Worm (Caenorhabditis elegans) whole organism, L3 larva: ENCODE data around the gene znf-598.

Source experiments
- ZK546.5 ChIP-seq: sonication (generic microtip); optimal IDR thresholded peaks from 2 replicates; lab custom pipeline; 2017; ENCODE audit warnings: missing biosample characterization, missing genetic modification characterization
- ceh-28 ChIP-seq: fragments of 150-350 bp; optimal IDR thresholded peaks from 2 replicates; lab custom pipeline; 2014; ENCODE audit warnings: missing biosample characterization, missing genetic modification reagents, missing genetic modification characterization
- ceh-9 ChIP-seq: sonication (generic microtip); optimal IDR thresholded peaks from 2 replicates; lab custom pipeline; 2018; ENCODE audit warnings: missing biosample characterization, missing genetic modification characterization
- daf-12 ChIP-seq: fragments of 150-350 bp; optimal IDR thresholded peaks from 2 replicates; lab custom pipeline; 2014; ENCODE audit warnings: missing biosample characterization, missing genetic modification reagents, missing genetic modification characterization
- egl-27 ChIP-seq: sonication (generic microtip); optimal IDR thresholded peaks from 4 replicates; lab custom pipeline; 2017; ENCODE audit warnings: missing biosample characterization, missing genetic modification reagents, missing genetic modification characterization
- egl-5 ChIP-seq: fragments of 150-350 bp; optimal IDR thresholded peaks from 2 replicates; lab custom pipeline; 2017; ENCODE audit warnings: missing biosample characterization, missing genetic modification reagents, missing genetic modification characterization, inconsistent platforms
- elt-1 ChIP-seq: fragments of 150-350 bp; optimal IDR thresholded peaks from 2 replicates; lab custom pipeline; 2014; ENCODE audit warnings: missing biosample characterization, missing genetic modification characterization
- elt-2 ChIP-seq: sonication (generic microtip); optimal IDR thresholded peaks from 2 replicates; lab custom pipeline; 2016; ENCODE audit warnings: missing genetic modification reagents, mild to moderate bottlenecking, missing genetic modification characterization, missing compliant biosample characterization
- elt-3 ChIP-seq, 3 experiments: fragments of 150-350 bp in 1 of 3; sonication (generic microtip) in 2 of 3; optimal IDR thresholded peaks; 2 replicates in 2 of 3; 4 replicates in 1 of 3; lab custom pipeline; 2014 to 2017; ENCODE audit warnings: missing biosample characterization in 3 of 3, missing genetic modification characterization in 3 of 3
- eor-1 ChIP-seq, 2 experiments: fragments of 150-350 bp; optimal IDR thresholded peaks; 2 replicates each; lab custom pipeline; 2014 to 2018; ENCODE audit warnings: missing biosample characterization in 2 of 2, missing genetic modification characterization in 2 of 2
- fkh-10 ChIP-seq: sonication (generic microtip); optimal IDR thresholded peaks from 2 replicates; lab custom pipeline; 2017; ENCODE audit warnings: missing biosample characterization, missing genetic modification reagents, missing genetic modification characterization
- fkh-2 ChIP-seq: fragments of 150-350 bp; optimal IDR thresholded peaks from 2 replicates; lab custom pipeline; 2014; ENCODE audit warnings: missing biosample characterization, missing genetic modification reagents, missing genetic modification characterization
- fos-1 ChIP-seq: fragments of 150-350 bp; optimal IDR thresholded peaks from 2 replicates; lab custom pipeline; 2014; ENCODE audit warnings: missing biosample characterization, missing genetic modification characterization
- hmg-11 ChIP-seq: sonication (generic microtip); optimal IDR thresholded peaks from 2 replicates; lab custom pipeline; 2016; ENCODE audit warnings: missing genetic modification characterization, missing compliant biosample characterization
- jun-1 ChIP-seq: fragments of 150-350 bp; optimal IDR thresholded peaks from 2 replicates; lab custom pipeline; 2014; ENCODE audit warnings: missing biosample characterization, missing genetic modification reagents, missing genetic modification characterization
- lin-15B ChIP-seq: fragments of 150-350 bp; optimal IDR thresholded peaks from 2 replicates; lab custom pipeline; 2014; ENCODE audit warnings: missing biosample characterization, missing genetic modification characterization
- lin-39 ChIP-seq: fragments of 150-350 bp; optimal IDR thresholded peaks from 2 replicates; lab custom pipeline; 2018; ENCODE audit warnings: missing biosample characterization, missing genetic modification reagents, missing genetic modification characterization
- lsy-12 ChIP-seq: sonication (generic microtip); optimal IDR thresholded peaks from 2 replicates; lab custom pipeline; 2016; ENCODE audit warnings: mild to moderate bottlenecking, missing genetic modification characterization, missing compliant biosample characterization
- mdl-1 ChIP-seq: fragments of 150-350 bp; optimal IDR thresholded peaks from 2 replicates; lab custom pipeline; 2014; ENCODE audit warnings: missing biosample characterization, missing genetic modification characterization
- nfya-1 ChIP-seq: sonication (generic microtip); optimal IDR thresholded peaks from 2 replicates; lab custom pipeline; 2017; ENCODE audit warnings: missing genetic modification characterization, mild to moderate bottlenecking, missing compliant biosample characterization, antibody characterized with exemption, moderate library complexity; ENCODE audit not compliant: insufficient read depth
- nhr-23 ChIP-seq: fragments of 150-350 bp; optimal IDR thresholded peaks from 2 replicates; lab custom pipeline; 2014; ENCODE audit warnings: missing biosample characterization, missing genetic modification reagents, missing genetic modification characterization
- nhr-25 ChIP-seq: sonication (generic microtip); optimal IDR thresholded peaks from 2 replicates; lab custom pipeline; 2017; ENCODE audit warnings: missing biosample characterization, missing genetic modification characterization
- nhr-28 ChIP-seq: fragments of 150-350 bp; optimal IDR thresholded peaks from 2 replicates; lab custom pipeline; 2014; ENCODE audit warnings: missing biosample characterization, missing genetic modification characterization
- nhr-43 ChIP-seq: sonication (generic microtip); optimal IDR thresholded peaks from 2 replicates; lab custom pipeline; 2016; ENCODE audit warnings: mild to moderate bottlenecking, missing genetic modification characterization, missing compliant biosample characterization; ENCODE audit not compliant: poor library complexity, severe bottlenecking
- nhr-67 ChIP-seq: fragments of 150-350 bp; optimal IDR thresholded peaks from 2 replicates; lab custom pipeline; 2014; ENCODE audit warnings: missing biosample characterization, missing genetic modification characterization
- nhr-76 ChIP-seq: fragments of 150-350 bp; sonication (generic microtip); optimal IDR thresholded peaks from 5 replicates; lab custom pipeline; 2014; ENCODE audit warnings: missing biosample characterization, missing genetic modification characterization
- pha-4 ChIP-seq: fragments of 150-350 bp; optimal IDR thresholded peaks from 2 replicates; lab custom pipeline; 2014; ENCODE audit warnings: missing biosample characterization, missing genetic modification reagents, missing genetic modification characterization
- pqm-1 ChIP-seq: fragments of 150-350 bp; optimal IDR thresholded peaks from 2 replicates; lab custom pipeline; 2017; ENCODE audit warnings: missing biosample characterization, missing genetic modification characterization, inconsistent platforms
- sea-2 ChIP-seq: fragments of 150-350 bp; sonication (generic microtip); optimal IDR thresholded peaks from 4 replicates; lab custom pipeline; 2014; ENCODE audit warnings: missing biosample characterization, missing genetic modification reagents, missing genetic modification characterization
- skn-1 ChIP-seq: fragments of 150-350 bp; optimal IDR thresholded peaks from 2 replicates; lab custom pipeline; 2014; ENCODE audit warnings: missing biosample characterization, missing genetic modification characterization
- unc-62 ChIP-seq: fragments of 150-350 bp; sonication (generic microtip); optimal IDR thresholded peaks from 4 replicates; lab custom pipeline; 2014; ENCODE audit warnings: missing biosample characterization, missing genetic modification reagents, missing genetic modification characterization
- ztf-11 ChIP-seq: fragments of 150-350 bp; optimal IDR thresholded peaks from 2 replicates; lab custom pipeline; 2014; ENCODE audit warnings: missing biosample characterization, missing genetic modification characterization

znf-598 gene

ce11 chrII:6992949-6993348, 32.7 kb upstream of the znf-598 start:
- TF ChIP-seq hmg-11 (tag; lab: Kevin White, UChicago) (peak; percentile 11), egl-5 (tag; lab: Kevin White, UChicago) (peak; percentile 36), fkh-2 (tag; lab: Kevin White, UChicago) (no peak), elt-1 (tag; lab: Kevin White, UChicago) (no peak), sea-2 (GFP tag; lab: Kevin White, UChicago) (no peak), unc-62 (GFP tag; lab: Kevin White, UChicago) (peak; percentile 12), nfya-1 (tag; lab: Kevin White, UChicago) (peak; percentile 88), lin-39 (tag; lab: Kevin White, UChicago) (peak; percentile 60), eor-1 (tag; optimal IDR thresholded peaks at IDR 0.05; lab: Kevin White, UChicago) (no peak), skn-1 (tag; lab: Kevin White, UChicago) (no peak), nhr-76 (tag; lab: Kevin White, UChicago) (no peak), lin-15B (tag; lab: Kevin White, UChicago) (peak; percentile 1), fos-1 (tag; lab: Kevin White, UChicago) (no peak), elt-3 (tag; optimal IDR thresholded peaks at IDR 0.05; lab: Kevin White, UChicago) (no peak), lsy-12 (tag; lab: Kevin White, UChicago) (peak; percentile 15), nhr-23 (tag; lab: Kevin White, UChicago) (no peak), fkh-10 (GFP tag; lab: Kevin White, UChicago) (peak; percentile 94), daf-12 (tag; lab: Kevin White, UChicago) (no peak), ceh-28 (tag; lab: Kevin White, UChicago) (peak; percentile 18), ztf-11 (tag; lab: Kevin White, UChicago) (no peak)

ce11 chrII:6994677-6995076, 30.9 kb upstream of the znf-598 start, which contains the start of gene unc-104:
Gene unc-104, plus strand, starts transcription at chrII:6994987.
- TF ChIP-seq lin-39 (tag; lab: Kevin White, UChicago) = no peak
- no peak for TF ChIP-seq mdl-1
- no peak for TF ChIP-seq nhr-25
- TF ChIP-seq fkh-10 (GFP tag; lab: Kevin White, UChicago) = peak; percentile 87
- peak; percentile 44 for TF ChIP-seq nfya-1 (tag; lab: Kevin White, UChicago)
- TF ChIP-seq skn-1 (tag; lab: Kevin White, UChicago) = no peak
- TF ChIP-seq pha-4 (tag; lab: Kevin White, UChicago) = no peak
- TF ChIP-seq, all 47 proteins: peak for 2

ce11 chrII:6995583-6995982, 30.0 kb upstream of the znf-598 start:
- no peak for TF ChIP-seq ceh-9 (tag; lab: Kevin White, UChicago)
- no peak for TF ChIP-seq ZK546.5 (tag; lab: Kevin White, UChicago)
- no peak for TF ChIP-seq nhr-67 (tag; lab: Kevin White, UChicago)
- no peak for TF ChIP-seq egl-27 (tag; lab: Kevin White, UChicago)

ce11 chrII:7001405-7001804, 24.2 kb upstream of the znf-598 start:
- TF ChIP-seq elt-2 (peak; percentile 24), lsy-12 (tag; lab: Kevin White, UChicago) (peak; percentile 13)

- peak; percentile 4 for TF ChIP-seq pqm-1 (tag; lab: Kevin White, UChicago)
- TF ChIP-seq nhr-25 = peak; percentile 28
- TF ChIP-seq jun-1 (tag; lab: Kevin White, UChicago) = no peak
- TF ChIP-seq nhr-43 (tag; lab: Kevin White, UChicago) = peak; percentile 58
- TF ChIP-seq elt-2 = no peak
- TF ChIP-seq hmg-11 (tag; lab: Kevin White, UChicago) = peak; percentile 9
- TF ChIP-seq nhr-28 = no peak
- TF ChIP-seq nfya-1 (tag; lab: Kevin White, UChicago) = peak; percentile 19
- TF ChIP-seq nhr-23 (tag; lab: Kevin White, UChicago) = peak; percentile 1
These were observed 22.6 kb upstream of the znf-598 start for ce11 chrII:7002956-7003357.
